ENCODE assay signal across 1 fruit fly cellular context in the genomic region with DNA sequence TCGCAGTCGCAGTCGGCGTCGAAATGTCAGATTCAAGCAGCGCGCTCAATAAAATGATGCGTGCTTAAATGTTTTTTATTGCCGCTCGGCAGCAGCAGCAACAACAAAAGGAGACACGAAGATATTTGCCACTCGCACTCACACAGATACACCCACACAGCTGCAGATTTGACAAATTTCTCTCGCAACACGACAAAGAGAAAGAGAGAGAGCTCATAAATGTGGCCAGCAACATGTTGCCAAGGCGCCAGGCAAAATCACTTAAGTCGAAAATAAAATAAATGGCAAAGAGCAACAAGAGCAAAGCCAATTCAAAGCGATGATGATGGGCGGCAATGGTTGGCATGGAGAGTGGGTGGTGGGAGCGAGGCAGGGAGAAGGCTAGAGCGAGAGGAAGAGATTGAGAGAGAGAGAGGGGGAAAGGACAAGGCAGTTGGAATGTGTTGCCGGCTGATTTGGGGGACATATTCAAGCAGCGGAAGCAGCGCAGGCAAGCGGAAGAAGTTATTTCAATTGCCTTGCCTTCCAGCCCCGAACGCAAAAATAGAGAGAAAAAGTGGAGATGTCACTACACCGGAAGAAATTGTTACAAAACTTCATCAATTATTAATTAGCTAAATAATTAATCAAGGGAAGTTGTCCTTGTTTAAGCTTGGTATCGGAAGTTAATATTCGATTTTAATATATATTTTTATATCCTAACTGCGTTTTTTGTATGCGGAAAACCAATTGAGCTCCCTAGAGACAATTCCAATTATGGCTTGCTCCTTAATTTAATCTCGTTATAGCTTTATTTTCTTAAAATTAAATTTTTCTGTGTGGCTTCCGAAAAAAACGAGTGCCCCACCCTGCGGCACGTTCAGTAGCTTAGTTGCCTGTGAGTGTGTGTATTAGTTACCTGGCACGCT.
TF ChIP-seq lines count a peak whose summit lies in the region.

No protein-coding gene starts in this region.

TF ChIP-seq in whole organism, embryonic, 481 proteins besides CTCF, POLR2A, EP300 and RAD21 (continued from another document and continues in another):
- TF ChIP-seq CG7987 (GFP tag; optimal IDR thresholded peaks at IDR 0.05; lab: Kevin White, UChicago) (no peak), CG13287 (GFP tag; IDR thresholded peaks at IDR 0.05; lab: Robert Waterston, UW; ENCODE audit: partially characterized antibody) (no peak; the same call in 1 of the 2 replicates), CHES-1-like (GFP tag; optimal IDR thresholded peaks at IDR 0.05; lab: Kevin White, UChicago) (no peak), tio (GFP tag; optimal IDR thresholded peaks at IDR 0.05; lab: Kevin White, UChicago) (peak; percentile 66), maf-S (GFP tag; optimal IDR thresholded peaks at IDR 0.05; lab: Kevin White, UChicago) (no peak), Camta (GFP tag; optimal IDR thresholded peaks at IDR 0.05; lab: Kevin White, UChicago) (no peak), tup (GFP tag; optimal IDR thresholded peaks at IDR 0.05; lab: Kevin White, UChicago) (no peak), CG12236 (GFP tag; optimal IDR thresholded peaks at IDR 0.05; lab: Kevin White, UChicago) (no peak), zen (tag; optimal IDR thresholded peaks at IDR 0.05; lab: Kevin White, UChicago) (no peak), CG7357 (GFP tag; IDR thresholded peaks at IDR 0.05; lab: Robert Waterston, UW) (no peak; the same call in 2 of the 3 replicates), CG17328 (GFP tag; IDR thresholded peaks at IDR 0.05; lab: Robert Waterston, UW) (peak; percentile 52; the same call in 1 of the 2 replicates), Drgx (GFP tag; IDR thresholded peaks at IDR 0.05; lab: Robert Waterston, UW) (peak; percentile 30; the same call in 1 of the 2 replicates), CG31224 (GFP tag; IDR thresholded peaks at IDR 0.05; lab: Robert Waterston, UW) (no peak), CG8924 (tag; optimal IDR thresholded peaks at IDR 0.05; lab: Kevin White, UChicago) (peak; percentile 65), Pdp1 (GFP tag; optimal IDR thresholded peaks at IDR 0.05; lab: Kevin White, UChicago) (peak; percentile 37 to 38), CG6765 (GFP tag; optimal IDR thresholded peaks at IDR 0.05; lab: Kevin White, UChicago) (peak; percentile 36), vnd (GFP tag; IDR thresholded peaks at IDR 0.05; lab: Robert Waterston, UW; ENCODE audit: partially characterized antibody) (no peak), CG9876 (GFP tag; optimal IDR thresholded peaks at IDR 0.05; lab: Kevin White, UChicago) (no peak), CG14710 (tag; optimal IDR thresholded peaks at IDR 0.05; lab: Kevin White, UChicago) (peak; percentile 31), twi (tag; optimal IDR thresholded peaks at IDR 0.05; lab: Kevin White, UChicago) (no peak), HHEX (GFP tag; optimal IDR thresholded peaks at IDR 0.05; lab: Kevin White, UChicago) (peak; percentile 64), sim (GFP tag; IDR thresholded peaks at IDR 0.05; lab: Robert Waterston, UW) (no peak), kay (GFP tag; optimal IDR thresholded peaks at IDR 0.05; lab: Kevin White, UChicago) (peak; percentile 23), CG10654 (GFP tag; optimal IDR thresholded peaks at IDR 0.05; lab: Kevin White, UChicago) (peak; percentile 21), nom (GFP tag; optimal IDR thresholded peaks at IDR 0.05; lab: Kevin White, UChicago) (no peak), ranshi (GFP tag; IDR thresholded peaks at IDR 0.05; lab: Robert Waterston, UW) (peak; percentile 38; the same call in 1 of the 2 replicates), CG8944 (GFP tag; optimal IDR thresholded peaks at IDR 0.05; lab: Kevin White, UChicago) (no peak), PHDP (tag; optimal IDR thresholded peaks at IDR 0.05; lab: Kevin White, UChicago) (peak; percentile 64), gcm (GFP tag; optimal IDR thresholded peaks at IDR 0.05; lab: Kevin White, UChicago) (peak; percentile 10), CG1832 (GFP tag; optimal IDR thresholded peaks at IDR 0.05; lab: Kevin White, UChicago) (peak; percentile 62), CG10959 (GFP tag; IDR thresholded peaks at IDR 0.05; lab: Robert Waterston, UW) (no peak), Dp (GFP tag; optimal IDR thresholded peaks at IDR 0.05; lab: Kevin White, UChicago) (no peak), CG12942 (GFP tag; optimal IDR thresholded peaks at IDR 0.05; lab: Kevin White, UChicago) (peak; percentile 12), bowl (GFP tag; IDR thresholded peaks at IDR 0.05; lab: Robert Waterston, UW) (no peak), CG10321 (GFP tag; IDR thresholded peaks at IDR 0.05; lab: Robert Waterston, UW) (no peak), CG3838 (GFP tag; optimal IDR thresholded peaks at IDR 0.05; lab: Kevin White, UChicago) (no peak), Side (GFP tag; optimal IDR thresholded peaks at IDR 0.05; lab: Kevin White, UChicago) (no peak), CG12299 (tag; optimal IDR thresholded peaks at IDR 0.05; lab: Kevin White, UChicago) (no peak), CG33557 (GFP tag; optimal IDR thresholded peaks at IDR 0.05; lab: Kevin White, UChicago) (no peak), E2f1 (GFP tag; IDR thresholded peaks at IDR 0.05; lab: Robert Waterston, UW) (peak; percentile 27; the same call in 1 of the 2 replicates), CG16813 (GFP tag; IDR thresholded peaks at IDR 0.05; lab: Robert Waterston, UW; ENCODE audit: partially characterized antibody) (no peak), Lim3 (GFP tag; IDR thresholded peaks at IDR 0.05; lab: Robert Waterston, UW) (no peak), corto (GFP tag; optimal IDR thresholded peaks at IDR 0.05; lab: Kevin White, UChicago) (no peak), Gsc (GFP tag; IDR thresholded peaks at IDR 0.05; lab: Robert Waterston, UW) (no peak), Ets97D (GFP tag; optimal IDR thresholded peaks at IDR 0.05; lab: Kevin White, UChicago) (no peak), zen2 (GFP tag; IDR thresholded peaks at IDR 0.05; lab: Robert Waterston, UW; ENCODE audit: partially characterized antibody) (no peak), Vsx1 (GFP tag; optimal IDR thresholded peaks at IDR 0.05; lab: Kevin White, UChicago) (peak; percentile 20), Fer1 (GFP tag; optimal IDR thresholded peaks at IDR 0.05; lab: Kevin White, UChicago) (peak; percentile 66), Bdp1 (GFP tag; optimal IDR thresholded peaks at IDR 0.05; lab: Kevin White, UChicago) (no peak), CG42726 (GFP tag; IDR thresholded peaks at IDR 0.05; lab: Robert Waterston, UW; ENCODE audit: partially characterized antibody) (no peak), CG14860 (GFP tag; IDR thresholded peaks at IDR 0.05; lab: Robert Waterston, UW; ENCODE audit: partially characterized antibody) (no peak), Poxn (GFP tag; IDR thresholded peaks at IDR 0.05; lab: Robert Waterston, UW) (no peak), dmrt11E (tag; optimal IDR thresholded peaks at IDR 0.05; lab: Kevin White, UChicago) (no peak), ci (GFP tag; IDR thresholded peaks at IDR 0.05; lab: Robert Waterston, UW) (no peak; the same call in 2 of the 3 replicates), CG14965 (GFP tag; optimal IDR thresholded peaks at IDR 0.05; lab: Kevin White, UChicago; ENCODE audit: borderline replicate concordance) (no peak), CG17186 (GFP tag; optimal IDR thresholded peaks at IDR 0.05; lab: Kevin White, UChicago) (no peak), psq (GFP tag; optimal IDR thresholded peaks at IDR 0.05; lab: Kevin White, UChicago) (no peak), CG17802 (tag; optimal IDR thresholded peaks at IDR 0.05; lab: Kevin White, UChicago) (no peak), Xbp1 (GFP tag; optimal IDR thresholded peaks at IDR 0.05; lab: Kevin White, UChicago) (peak; percentile 55), chm (GFP tag; IDR thresholded peaks at IDR 0.05; lab: Robert Waterston, UW) (no peak), CG33213 (GFP tag; optimal IDR thresholded peaks at IDR 0.05; lab: Kevin White, UChicago) (peak; percentile 2), CG14441 (GFP tag; IDR thresholded peaks at IDR 0.05; lab: Robert Waterston, UW) (no peak), CG2116 (GFP tag; optimal IDR thresholded peaks at IDR 0.05; lab: Kevin White, UChicago) (peak; percentile 16), Neu2 (GFP tag; optimal IDR thresholded peaks at IDR 0.05; lab: Kevin White, UChicago; ENCODE audit: borderline replicate concordance) (no peak), danr (GFP tag; IDR thresholded peaks at IDR 0.05; lab: Robert Waterston, UW) (no peak), CG10565 (GFP tag; optimal IDR thresholded peaks at IDR 0.05; lab: Kevin White, UChicago) (no peak), CG7786 (GFP tag; optimal IDR thresholded peaks at IDR 0.05; lab: Kevin White, UChicago) (no peak), cg (GFP tag; optimal IDR thresholded peaks at IDR 0.05; lab: Kevin White, UChicago) (peak; percentile 82), Optix (GFP tag; IDR thresholded peaks at IDR 0.05; lab: Robert Waterston, UW) (no peak), salm (tag; optimal IDR thresholded peaks at IDR 0.05; lab: Kevin White, UChicago) (no peak), CG1529 (GFP tag; optimal IDR thresholded peaks at IDR 0.05; lab: Kevin White, UChicago) (peak; percentile 30), Meics (GFP tag; optimal IDR thresholded peaks at IDR 0.05; lab: Kevin White, UChicago) (peak; percentile 83), B-H1 (GFP tag; IDR thresholded peaks at IDR 0.05; lab: Robert Waterston, UW) (no peak), sc (optimal IDR thresholded peaks at IDR 0.05; lab: Kevin White, UChicago) (no peak), sc (GFP tag; optimal IDR thresholded peaks at IDR 0.05; lab: Kevin White, UChicago) (peak; percentile 10), chif (GFP tag; optimal IDR thresholded peaks at IDR 0.05; lab: Kevin White, UChicago) (no peak), CG16863 (GFP tag; optimal IDR thresholded peaks at IDR 0.05; lab: Kevin White, UChicago) (no peak), Usf (GFP tag; optimal IDR thresholded peaks at IDR 0.05; lab: Kevin White, UChicago) (no peak), Eip74EF (GFP tag; optimal IDR thresholded peaks at IDR 0.05; lab: Kevin White, UChicago) (peak in 1 of 2 experiments; percentile 33), CG18476 (GFP tag; optimal IDR thresholded peaks at IDR 0.05; lab: Kevin White, UChicago) (peak; percentile 57), insv (GFP tag; optimal IDR thresholded peaks at IDR 0.05; lab: Kevin White, UChicago) (no peak), hth (optimal IDR thresholded peaks at IDR 0.05; lab: Kevin White, UChicago) (no peak), CG15601 (tag; optimal IDR thresholded peaks at IDR 0.05; lab: Kevin White, UChicago) (no peak), wdn (GFP tag; IDR thresholded peaks at IDR 0.05; lab: Robert Waterston, UW) (0 out of 2 replicates have a peak, but pooled peaks have one; percentile 27), CG15073 (GFP tag; optimal IDR thresholded peaks at IDR 0.05; lab: Kevin White, UChicago) (no peak), CG4617 (GFP tag; optimal IDR thresholded peaks at IDR 0.05; lab: Kevin White, UChicago; ENCODE audit: borderline replicate concordance) (no peak), lbe (GFP tag; optimal IDR thresholded peaks at IDR 0.05; lab: Kevin White, UChicago) (no peak), lilli (GFP tag; optimal IDR thresholded peaks at IDR 0.05; lab: Kevin White, UChicago) (peak; percentile 61), CG4404 (GFP tag; IDR thresholded peaks at IDR 0.05; lab: Robert Waterston, UW) (no peak), CG9797 (GFP tag; optimal IDR thresholded peaks at IDR 0.05; lab: Kevin White, UChicago) (no peak), HLHmδ (GFP tag; optimal IDR thresholded peaks at IDR 0.05; lab: Kevin White, UChicago) (no peak), Chrac-16 (GFP tag; optimal IDR thresholded peaks at IDR 0.05; lab: Kevin White, UChicago) (no peak), YL-1 (GFP tag; optimal IDR thresholded peaks at IDR 0.05; lab: Kevin White, UChicago) (no peak), CG4282 (GFP tag; optimal IDR thresholded peaks at IDR 0.05; lab: Kevin White, UChicago) (no peak), CG7556 (GFP tag; optimal IDR thresholded peaks at IDR 0.05; lab: Kevin White, UChicago) (peak; percentile 84), Asciz (GFP tag; optimal IDR thresholded peaks at IDR 0.05; lab: Kevin White, UChicago) (peak; percentile 59), pum (GFP tag; optimal IDR thresholded peaks at IDR 0.05; lab: Kevin White, UChicago) (no peak), Fer3 (tag; optimal IDR thresholded peaks at IDR 0.05; lab: Kevin White, UChicago) (peak; percentile 56), CG18011 (GFP tag; optimal IDR thresholded peaks at IDR 0.05; lab: Kevin White, UChicago) (peak; percentile 40), CG1647 (GFP tag; optimal IDR thresholded peaks at IDR 0.05; lab: Kevin White, UChicago) (no peak), CG4730 (GFP tag; IDR thresholded peaks at IDR 0.05; lab: Robert Waterston, UW) (0 out of 2 replicates have a peak, but pooled peaks have one; percentile 32), hkb (optimal IDR thresholded peaks at IDR 0.05; lab: Kevin White, UChicago) (no peak), hkb (GFP tag; IDR thresholded peaks at IDR 0.05; lab: Robert Waterston, UW) (peak; percentile 78), Kr (GFP tag; optimal IDR thresholded peaks at IDR 0.05; lab: Kevin White, UChicago) (no peak), bbx (GFP tag; IDR thresholded peaks at IDR 0.05; lab: Robert Waterston, UW; ENCODE audit: partially characterized antibody) (no peak), CG8765 (GFP tag; IDR thresholded peaks at IDR 0.05; lab: Robert Waterston, UW) (no peak), CG1602 (GFP tag; optimal IDR thresholded peaks at IDR 0.05; lab: Kevin White, UChicago) (peak; percentile 26), sqz (GFP tag; optimal IDR thresholded peaks at IDR 0.05; lab: Kevin White, UChicago) (peak; percentile 18), Nf-YB (GFP tag; optimal IDR thresholded peaks at IDR 0.05; lab: Kevin White, UChicago) (no peak), dm (GFP tag; optimal IDR thresholded peaks at IDR 0.05; lab: Kevin White, UChicago) (no peak), CG17829 (tag; optimal IDR thresholded peaks at IDR 0.05; lab: Kevin White, UChicago) (peak; percentile 46), esg (GFP tag; conservative IDR thresholded peaks at IDR 0.05; lab: Robert Waterston, UW) (no peak; the same call in 1 of the 2 replicates), CG13424 (tag; optimal IDR thresholded peaks at IDR 0.05; lab: Kevin White, UChicago) (peak; percentile 51), Antp (GFP tag; optimal IDR thresholded peaks at IDR 0.05; lab: Kevin White, UChicago) (no peak), slbo (GFP tag; IDR thresholded peaks at IDR 0.05; lab: Robert Waterston, UW) (peak; percentile 63), shn (GFP tag; optimal IDR thresholded peaks at IDR 0.05; lab: Kevin White, UChicago) (no peak), CG10543 (GFP tag; optimal IDR thresholded peaks at IDR 0.05; lab: Kevin White, UChicago) (peak; percentile 33), Jarid2 (GFP tag; optimal IDR thresholded peaks at IDR 0.05; lab: Kevin White, UChicago) (peak; percentile 25), nmo (GFP tag; optimal IDR thresholded peaks at IDR 0.05; lab: Kevin White, UChicago) (peak; percentile 64), rib (GFP tag; IDR thresholded peaks at IDR 0.05; lab: Robert Waterston, UW) (no peak), disco-r (GFP tag; optimal IDR thresholded peaks at IDR 0.05; lab: Kevin White, UChicago) (no peak), CG43689 (GFP tag; IDR thresholded peaks at IDR 0.05; lab: Robert Waterston, UW) (no peak)
